Worm (Caenorhabditis elegans): ENCODE results near the gene ccdc-12.

ce11 chrIV:2464156-2464555, 30.8 kb downstream of the ccdc-12 start, which contains the start of gene ilys-3:
- TF ChIP-seq snpc-4 (tag; optimal IDR thresholded peaks at IDR 0.05) (no peak), ceh-82 (tag; optimal IDR thresholded peaks at IDR 0.05) (no peak), nhr-12 (tag; optimal IDR thresholded peaks at IDR 0.05) (no peak), ama-1 (optimal IDR thresholded peaks at IDR 0.05) (no peak), nhr-76 (tag; optimal IDR thresholded peaks at IDR 0.05) (no peak), aha-1 (tag; optimal IDR thresholded peaks at IDR 0.05) (no peak)
